Worm (Caenorhabditis elegans): Measurements from ENCODE around the gene T01D3.1.

ce11 chrV:13652322-13652721 lies 37.4 kb upstream of the T01D3.1 start:
- TF ChIP-seq W03F9.2 (tag; optimal IDR thresholded peaks at IDR 0.05) (no peak), him-1 (tag; optimal IDR thresholded peaks at IDR 0.05) (no peak), dao-5 (tag; optimal IDR thresholded peaks at IDR 0.05) (no peak)

All from whole organism, L4/young adult.